Fruit fly (Drosophila melanogaster): ENCODE results near the gene CG11986.

The CG11986 gene

dm6 chr3R:8998243-8998642 is 17.0 kb upstream of the CG11986 start:
- TF ChIP-seq svp (GFP tag) (peak; percentile 98), Lpt (GFP tag; optimal IDR thresholded peaks at IDR 0.05) (no peak)

- TF ChIP-seq OdsH (GFP tag; optimal IDR thresholded peaks at IDR 0.05) (no peak), CG4318 (GFP tag; optimal IDR thresholded peaks at IDR 0.05) (no peak), CG8319 (GFP tag; optimal IDR thresholded peaks at IDR 0.05) (no peak), Gug (GFP tag; IDR thresholded peaks at IDR 0.05) (no peak), eg (GFP tag; IDR thresholded peaks at IDR 0.05) (no peak)
Measured at dm6 chr3R:9001720-9002240, 13.5 kb upstream of the CG11986 start.

dm6 chr3R:9002542-9002941 is 12.7 kb upstream of the CG11986 start:
- TF ChIP-seq net (GFP tag; optimal IDR thresholded peaks at IDR 0.05) (no peak), salr (GFP tag; optimal IDR thresholded peaks at IDR 0.05) (no peak), fkh (GFP tag; optimal IDR thresholded peaks at IDR 0.05) (peak; percentile 19), Eip78C (GFP tag) (peak; percentile 6), Hr38 (GFP tag; optimal IDR thresholded peaks at IDR 0.05) (no peak), CG1621 (tag; optimal IDR thresholded peaks at IDR 0.05) (no peak), topi (GFP tag; optimal IDR thresholded peaks at IDR 0.05) (peak; percentile 1), Sox15 (GFP tag; optimal IDR thresholded peaks at IDR 0.05) (no peak), fd59A (GFP tag; optimal IDR thresholded peaks at IDR 0.05) (no peak), dac (GFP tag; optimal IDR thresholded peaks at IDR 0.05) (no peak), dsx (GFP tag; optimal IDR thresholded peaks at IDR 0.05; ENCODE audit: poor library complexity, severe bottlenecking) (no peak), Ets21C (GFP tag; optimal IDR thresholded peaks at IDR 0.05) (no peak), CG6276 (GFP tag; optimal IDR thresholded peaks at IDR 0.05) (no peak), Eip75B (GFP tag; optimal IDR thresholded peaks at IDR 0.05) (no peak)

dm6 chr3R:9003600-9004223 is 11.5 kb upstream of the CG11986 start, which contains the start of the genes CG31100 and CG11980:
Gene CG31100, minus strand, starts transcription at chr3R:9003650.
Gene CG11980, plus strand, starts transcription at chr3R:9004017.
- TF ChIP-seq Hr38 (GFP tag; optimal IDR thresholded peaks at IDR 0.05) (no peak), dac (GFP tag; optimal IDR thresholded peaks at IDR 0.05) (no peak), Ets96B (tag; optimal IDR thresholded peaks at IDR 0.05) (no peak), CG11762 (GFP tag; optimal IDR thresholded peaks at IDR 0.05; ENCODE audit: insufficient read depth) (no peak), fkh (GFP tag; optimal IDR thresholded peaks at IDR 0.05) (peak; percentile 32), esn (GFP tag; optimal IDR thresholded peaks at IDR 0.05) (peak; percentile 33)

dm6 chr3R:9006129-9006528 is 9.1 kb upstream of the CG11986 start, which contains the start of the genes Prosbeta3 and Iru:
Gene Prosbeta3, minus strand, starts transcription at chr3R:9006226.
Gene Iru, plus strand, starts transcription at chr3R:9006456.
- no peak for TF ChIP-seq Sox15 (GFP tag; optimal IDR thresholded peaks at IDR 0.05)
- no peak for TF ChIP-seq cyc (GFP tag; optimal IDR thresholded peaks at IDR 0.05)
- no peak for TF ChIP-seq vri (GFP tag; optimal IDR thresholded peaks at IDR 0.05)
- peak; percentile 53 for TF ChIP-seq dsx (GFP tag; optimal IDR thresholded peaks at IDR 0.05; ENCODE audit: poor library complexity, severe bottlenecking)
- no peak for TF ChIP-seq CG8319 (GFP tag; optimal IDR thresholded peaks at IDR 0.05)
- peak; percentile 86 for TF ChIP-seq fkh (GFP tag; optimal IDR thresholded peaks at IDR 0.05)
- TF ChIP-seq Sox14 (GFP tag; optimal IDR thresholded peaks at IDR 0.05) = peak; percentile 13
- TF ChIP-seq esn (GFP tag; optimal IDR thresholded peaks at IDR 0.05) = peak; percentile 2
- TF ChIP-seq Eip78C (GFP tag) = peak; percentile 64
- no peak for TF ChIP-seq topi (GFP tag; optimal IDR thresholded peaks at IDR 0.05)
- TF ChIP-seq achi (GFP tag; optimal IDR thresholded peaks at IDR 0.05) = no peak
- TF ChIP-seq Smox (GFP tag; optimal IDR thresholded peaks at IDR 0.05) = no peak
- no peak for TF ChIP-seq CG3919 (GFP tag; optimal IDR thresholded peaks at IDR 0.05)
- no peak for TF ChIP-seq CG11902 (GFP tag; optimal IDR thresholded peaks at IDR 0.05)

Data from whole organism, prepupa.